Worm (Caenorhabditis elegans): ENCODE measurements around the gene unc-2.

The unc-2 gene

ce11 chrX:2694725-2695124, 68.6 kb downstream of the unc-2 start, which contains the start of gene T02C5.1:
Gene T02C5.1, plus strand, starts transcription at chrX:2694923.
- TF ChIP-seq snpc-4 (tag; optimal IDR thresholded peaks at IDR 0.05): no peak
- TF ChIP-seq hlh-1 (tag; optimal IDR thresholded peaks at IDR 0.05): no peak
- TF ChIP-seq lin-13 (tag; optimal IDR thresholded peaks at IDR 0.05): no peak
- no peak for TF ChIP-seq ces-1 (GFP tag; optimal IDR thresholded peaks at IDR 0.05)
- no peak for TF ChIP-seq zip-8 (tag; optimal IDR thresholded peaks at IDR 0.05)
- no peak for TF ChIP-seq blmp-1 (tag; optimal IDR thresholded peaks at IDR 0.05)
- no peak for TF ChIP-seq ceh-39 (tag; optimal IDR thresholded peaks at IDR 0.05)
- no peak for TF ChIP-seq bed-3 (GFP tag; optimal IDR thresholded peaks at IDR 0.05)
- no peak for TF ChIP-seq ceh-83 (GFP tag; optimal IDR thresholded peaks at IDR 0.05)
- TF ChIP-seq drap-1 (GFP tag; optimal IDR thresholded peaks at IDR 0.05): no peak
- no peak for TF ChIP-seq mab-5 (tag; optimal IDR thresholded peaks at IDR 0.05)
- TF ChIP-seq nhr-76 (tag; optimal IDR thresholded peaks at IDR 0.05): no peak

DNA sequence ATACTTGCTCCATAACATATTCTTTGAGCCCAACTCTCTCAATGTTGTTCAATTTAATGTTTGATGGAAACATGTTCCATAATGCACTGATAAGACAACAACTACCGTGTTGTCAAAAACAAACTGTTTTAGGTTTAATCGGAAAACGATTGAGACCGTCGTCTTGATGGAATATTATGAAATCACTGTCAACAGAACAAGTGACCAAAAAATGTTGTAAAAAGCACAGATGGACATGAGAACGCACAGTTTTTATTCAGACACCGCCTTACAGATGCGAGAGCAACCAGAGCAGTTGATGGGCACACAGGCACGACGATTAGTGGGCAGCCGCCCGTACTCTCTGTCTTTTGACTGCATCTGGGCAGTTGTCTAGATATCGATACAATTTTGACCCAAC, 70.3 kb downstream of the unc-2 start:
- TF ChIP-seq elt-3 (tag; optimal IDR thresholded peaks at IDR 0.05): no peak
- TF ChIP-seq mep-1 (tag; optimal IDR thresholded peaks at IDR 0.05): no peak
- TF ChIP-seq hlh-1 (tag; optimal IDR thresholded peaks at IDR 0.05): no peak
- TF ChIP-seq ceh-39 (tag; optimal IDR thresholded peaks at IDR 0.05): no peak
- TF ChIP-seq ham-2 (GFP tag; optimal IDR thresholded peaks at IDR 0.05): no peak
- no peak for TF ChIP-seq sptf-1 (tag; optimal IDR thresholded peaks at IDR 0.05)
- no peak for TF ChIP-seq elt-1 (tag; optimal IDR thresholded peaks at IDR 0.05; ENCODE audit: borderline replicate concordance, insufficient read depth)
- TF ChIP-seq unc-62 (GFP tag; optimal IDR thresholded peaks at IDR 0.05): no peak
- TF ChIP-seq nhr-28 (tag; optimal IDR thresholded peaks at IDR 0.05): no peak
- TF ChIP-seq unc-120 (tag; optimal IDR thresholded peaks at IDR 0.05; ENCODE audit: poor library complexity, severe bottlenecking): no peak
- no peak for TF ChIP-seq blmp-1 (tag; optimal IDR thresholded peaks at IDR 0.05)
- no peak for TF ChIP-seq lin-32 (GFP tag; optimal IDR thresholded peaks at IDR 0.05)
- TF ChIP-seq lsy-2 (tag; optimal IDR thresholded peaks at IDR 0.05): no peak
- TF ChIP-seq nhr-76 (tag; optimal IDR thresholded peaks at IDR 0.05): no peak
- no peak for TF ChIP-seq snpc-4 (tag; optimal IDR thresholded peaks at IDR 0.05)
- TF ChIP-seq M03D4.4 (tag; optimal IDR thresholded peaks at IDR 0.05): no peak
- TF ChIP-seq mls-2 (tag; optimal IDR thresholded peaks at IDR 0.05): no peak
- TF ChIP-seq pha-4 (tag; optimal IDR thresholded peaks at IDR 0.05): no peak

ce11 chrX:2688583-2689220, 74.6 kb downstream of the unc-2 start, which contains the start of gene T14G11.1:
Gene T14G11.1, plus strand, starts transcription at chrX:2688990.
- TF ChIP-seq ham-2 (GFP tag; optimal IDR thresholded peaks at IDR 0.05) (peak; percentile 27), M03D4.4 (tag; optimal IDR thresholded peaks at IDR 0.05) (no peak), unc-120 (tag; optimal IDR thresholded peaks at IDR 0.05; ENCODE audit: poor library complexity, severe bottlenecking) (peak; percentile 62), hlh-1 (tag; optimal IDR thresholded peaks at IDR 0.05) (peak; percentile 77), lsy-2 (tag; optimal IDR thresholded peaks at IDR 0.05) (peak; percentile 94), mab-5 (tag; optimal IDR thresholded peaks at IDR 0.05) (no peak), ces-1 (GFP tag; optimal IDR thresholded peaks at IDR 0.05) (peak; percentile 77), pha-4 (tag; optimal IDR thresholded peaks at IDR 0.05) (peak; percentile 61), nhr-237 (tag; optimal IDR thresholded peaks at IDR 0.05) (peak; percentile 65), mls-2 (tag; optimal IDR thresholded peaks at IDR 0.05) (peak; percentile 23), mep-1 (tag; optimal IDR thresholded peaks at IDR 0.05) (peak; percentile 44), elt-1 (tag; optimal IDR thresholded peaks at IDR 0.05; ENCODE audit: borderline replicate concordance, insufficient read depth) (no peak)

ce11 chrX:2687174-2687573, 76.2 kb downstream of the unc-2 start, which contains the start of gene immt-1:
Gene immt-1, minus strand, starts transcription at chrX:2687184.
- no peak for TF ChIP-seq nhr-28 (tag; optimal IDR thresholded peaks at IDR 0.05)
- peak; percentile 60 for TF ChIP-seq mls-2 (tag; optimal IDR thresholded peaks at IDR 0.05)
- peak; percentile 80 for TF ChIP-seq lin-13 (tag; optimal IDR thresholded peaks at IDR 0.05)
- TF ChIP-seq nhr-12 (tag; optimal IDR thresholded peaks at IDR 0.05): no peak
- TF ChIP-seq snpc-4 (tag; optimal IDR thresholded peaks at IDR 0.05): no peak
- TF ChIP-seq unc-39 (tag; optimal IDR thresholded peaks at IDR 0.05): no peak
- TF ChIP-seq lsy-2 (tag; optimal IDR thresholded peaks at IDR 0.05): peak; percentile 83
- peak; percentile 86 for TF ChIP-seq pha-4 (tag; optimal IDR thresholded peaks at IDR 0.05)
- no peak for TF ChIP-seq M03D4.4 (tag; optimal IDR thresholded peaks at IDR 0.05)
- peak; percentile 7 for TF ChIP-seq ceh-39 (tag; optimal IDR thresholded peaks at IDR 0.05)
- TF ChIP-seq elt-1 (tag; optimal IDR thresholded peaks at IDR 0.05; ENCODE audit: borderline replicate concordance, insufficient read depth): no peak
- no peak for TF ChIP-seq zip-8 (tag; optimal IDR thresholded peaks at IDR 0.05)
- TF ChIP-seq nhr-2 (tag; optimal IDR thresholded peaks at IDR 0.05): peak; percentile 8
- no peak for TF ChIP-seq drap-1 (GFP tag; optimal IDR thresholded peaks at IDR 0.05)
- peak; percentile 74 for TF ChIP-seq mep-1 (tag; optimal IDR thresholded peaks at IDR 0.05)
- TF ChIP-seq sptf-1 (tag; optimal IDR thresholded peaks at IDR 0.05): peak; percentile 66
- no peak for TF ChIP-seq mab-5 (tag; optimal IDR thresholded peaks at IDR 0.05)
- TF ChIP-seq blmp-1 (tag; optimal IDR thresholded peaks at IDR 0.05): no peak
- peak; percentile 66 for TF ChIP-seq ces-1 (GFP tag; optimal IDR thresholded peaks at IDR 0.05)
- no peak for TF ChIP-seq nhr-76 (tag; optimal IDR thresholded peaks at IDR 0.05)
- no peak for TF ChIP-seq sem-2 (GFP tag; optimal IDR thresholded peaks at IDR 0.05)
- TF ChIP-seq ceh-43 (GFP tag; optimal IDR thresholded peaks at IDR 0.05): no peak
- no peak for TF ChIP-seq tbx-8 (GFP tag; optimal IDR thresholded peaks at IDR 0.05)
- TF ChIP-seq bed-3 (GFP tag; optimal IDR thresholded peaks at IDR 0.05): no peak
- no peak for TF ChIP-seq ztf-11 (tag; optimal IDR thresholded peaks at IDR 0.05)
- TF ChIP-seq elt-3 (tag; optimal IDR thresholded peaks at IDR 0.05): no peak
- no peak for TF ChIP-seq flh-1 (GFP tag; optimal IDR thresholded peaks at IDR 0.05)
- TF ChIP-seq lin-32 (GFP tag; optimal IDR thresholded peaks at IDR 0.05): no peak
- TF ChIP-seq unc-62 (GFP tag; optimal IDR thresholded peaks at IDR 0.05): no peak
- TF ChIP-seq ceh-83 (GFP tag; optimal IDR thresholded peaks at IDR 0.05): no peak
- peak; percentile 62 for TF ChIP-seq unc-120 (tag; optimal IDR thresholded peaks at IDR 0.05; ENCODE audit: poor library complexity, severe bottlenecking)
- TF ChIP-seq cnd-1 (tag; optimal IDR thresholded peaks at IDR 0.05): no peak
- no peak for TF ChIP-seq ham-2 (GFP tag; optimal IDR thresholded peaks at IDR 0.05)
- peak; percentile 18 for TF ChIP-seq nhr-237 (tag; optimal IDR thresholded peaks at IDR 0.05)
- no peak for TF ChIP-seq hlh-1 (tag; optimal IDR thresholded peaks at IDR 0.05)
